Worm (Caenorhabditis elegans): Measurements from ENCODE around the gene syx-3.

The syx-3 gene

ce11 chrX:5342007-5342406 lies 6.9 kb upstream of the syx-3 start, which contains the start of gene C26B9.7:
C26B9.7 (plus strand) TSS chrX:5342307.
- no peak for TF ChIP-seq ztf-6 (GFP tag; IDR thresholded peaks at IDR 0.05)
- TF ChIP-seq ztf-22 (GFP tag; optimal IDR thresholded peaks at IDR 0.05), result no peak
- TF ChIP-seq F37B4.10 (GFP tag; IDR thresholded peaks at IDR 0.05), result no peak
- TF ChIP-seq ceh-100 (GFP tag; IDR thresholded peaks at IDR 0.05), result no peak
- TF ChIP-seq athp-1 (tag; optimal IDR thresholded peaks at IDR 0.05), result no peak
- no peak for TF ChIP-seq F23B12.7 (tag; optimal IDR thresholded peaks at IDR 0.05; ENCODE audit: insufficient read depth)
- TF ChIP-seq snpc-1.1 (tag; optimal IDR thresholded peaks at IDR 0.05; ENCODE audit: insufficient read depth), result no peak
- TF ChIP-seq Y56A3A.18 (GFP tag; IDR thresholded peaks at IDR 0.05), result no peak
- TF ChIP-seq chd-7 (tag; optimal IDR thresholded peaks at IDR 0.05), result no peak
- no peak for TF ChIP-seq B0035.1 (tag; optimal IDR thresholded peaks at IDR 0.05)
- TF ChIP-seq F57C9.4 (tag; optimal IDR thresholded peaks at IDR 0.05), result no peak
- no peak for TF ChIP-seq ceh-58 (GFP tag; IDR thresholded peaks at IDR 0.05)
- TF ChIP-seq hlh-26 (GFP tag; conservative IDR thresholded peaks at IDR 0.05), result no peak
- no peak for TF ChIP-seq rcor-1 (GFP tag; IDR thresholded peaks at IDR 0.05)

DNA sequence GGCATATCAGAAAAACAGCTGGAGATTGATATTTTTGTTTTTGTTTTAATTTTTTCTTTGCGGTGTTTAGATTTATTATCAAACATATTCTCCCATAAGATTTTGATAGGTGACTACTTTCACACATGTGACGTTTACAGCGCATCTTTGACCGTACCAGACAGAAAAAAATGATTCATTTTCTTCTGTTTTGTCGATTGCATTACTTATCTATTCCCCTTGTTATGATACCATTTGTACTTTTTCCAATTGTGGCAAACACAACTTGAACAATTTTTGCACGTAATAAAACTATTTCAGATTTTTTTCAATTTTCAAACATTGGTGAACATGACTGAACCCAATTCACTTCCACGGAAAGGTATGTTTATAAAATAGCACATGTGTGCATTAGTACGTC lies 4.6 kb upstream of the syx-3 start, which contains the start of gene C26B9.1:
Gene C26B9.1, plus strand, starts transcription at position 301 of the 400 bp plus-strand sequence.
- TF ChIP-seq F33H1.4 (GFP tag; IDR thresholded peaks at IDR 0.05), result no peak

ce11 chrX:5346303-5346702 lies 2.6 kb upstream of the syx-3 start:
- TF ChIP-seq snpc-4 (GFP tag; optimal IDR thresholded peaks at IDR 0.05) (no peak), snpc-4 (tag; optimal IDR thresholded peaks at IDR 0.05) (no peak), somi-1 (GFP tag; optimal IDR thresholded peaks at IDR 0.05) (no peak), nhr-27 (tag; optimal IDR thresholded peaks at IDR 0.05) (no peak), F55B11.4 (tag; optimal IDR thresholded peaks at IDR 0.05; ENCODE audit: borderline replicate concordance, insufficient read depth) (no peak), akir-1 (GFP tag; optimal IDR thresholded peaks at IDR 0.05) (no peak), Y79H2A.3 (GFP tag; conservative IDR thresholded peaks at IDR 0.05) (no peak), snpc-1.3 (tag; optimal IDR thresholded peaks at IDR 0.05; ENCODE audit: insufficient read depth) (no peak), nhr-80 (tag; optimal IDR thresholded peaks at IDR 0.05) (peak; percentile 91), rcor-1 (GFP tag; IDR thresholded peaks at IDR 0.05) (no peak), let-607 (tag; optimal IDR thresholded peaks at IDR 0.05) (peak; percentile 66 to 85), ztf-22 (GFP tag; optimal IDR thresholded peaks at IDR 0.05) (peak; percentile 14), F37B4.10 (GFP tag; IDR thresholded peaks at IDR 0.05) (no peak), ama-1 (optimal IDR thresholded peaks at IDR 0.05) (no peak), ama-1 (GFP tag; optimal IDR thresholded peaks at IDR 0.05) (no peak), lin-54 (GFP tag; optimal IDR thresholded peaks at IDR 0.05) (no peak), B0035.1 (tag; optimal IDR thresholded peaks at IDR 0.05) (no peak)

ce11 chrX:5347856-5348255 lies 1.0 kb upstream of the syx-3 start:
- TF ChIP-seq mel-28 (tag; optimal IDR thresholded peaks at IDR 0.05; ENCODE audit: borderline replicate concordance), result no peak
- no peak for TF ChIP-seq dpff-1 (tag; optimal IDR thresholded peaks at IDR 0.05)
- TF ChIP-seq ceh-40 (GFP tag; IDR thresholded peaks at IDR 0.05), result no peak
- no peak for TF ChIP-seq akir-1 (GFP tag; optimal IDR thresholded peaks at IDR 0.05)
- no peak for TF ChIP-seq aptf-2 (GFP tag; conservative IDR thresholded peaks at IDR 0.05)
- no peak for TF ChIP-seq nhr-90 (tag; optimal IDR thresholded peaks at IDR 0.05)
